Worm (Caenorhabditis elegans) whole organism, L1 larva: ENCODE data around the gene raga-1.
A peak's percentile ranks its signal among the peaks of the same experiment; 100 is the strongest.

Experiments
- C04F5.9 ChIP-seq: sonication (generic microtip); optimal IDR thresholded peaks from 2 replicates; lab custom pipeline; 2016; ENCODE audit warnings: missing genetic modification characterization, missing compliant biosample characterization
- C16A3.4 ChIP-seq: fragments of 150-350 bp; optimal IDR thresholded peaks from 2 replicates; lab custom pipeline; 2014; ENCODE audit warnings: missing biosample characterization, missing genetic modification characterization
- C34B4.2 ChIP-seq: sonication (generic microtip); optimal IDR thresholded peaks from 2 replicates; lab custom pipeline; 2017; ENCODE audit warnings: mild to moderate bottlenecking, missing genetic modification characterization, missing compliant biosample characterization
- Y116A8C.19 ChIP-seq: sonication (generic microtip); optimal IDR thresholded peaks from 2 replicates; lab custom pipeline; 2016; ENCODE audit warnings: missing compliant biosample characterization, missing genetic modification characterization, borderline replicate concordance
- alr-1 ChIP-seq: fragments of 200-800 bp; sonication (Bioruptor generic); optimal IDR thresholded peaks from 2 replicates; lab custom pipeline; 2018; ENCODE audit warnings: borderline replicate concordance, mild to moderate bottlenecking, missing genetic modification characterization, missing compliant biosample characterization
- blmp-1 ChIP-seq: fragments of 150-350 bp; optimal IDR thresholded peaks from 2 replicates; lab custom pipeline; 2014; ENCODE audit warnings: missing biosample characterization, missing genetic modification characterization
- ceh-8 ChIP-seq: fragments of 200-800 bp; sonication (Bioruptor generic); optimal IDR thresholded peaks from 2 replicates; lab custom pipeline; 2018; ENCODE audit warnings: mild to moderate bottlenecking, missing genetic modification characterization, moderate library complexity, missing compliant biosample characterization
- ceh-82 ChIP-seq, 3 experiments: fragments of 150-350 bp in 1 of 3; sonication (generic microtip) in 2 of 3; optimal IDR thresholded peaks; 2 replicates each; lab custom pipeline; 2014 to 2017; ENCODE audit warnings: missing biosample characterization in 3 of 3, missing genetic modification characterization in 3 of 3
- efl-1 ChIP-seq, 4 experiments: fragments of 150-350 bp; optimal IDR thresholded peaks in 3 of 4; peaks in 1 of 4; 1 replicate in 1 of 4; 2 replicates in 3 of 4; lab custom pipeline; 2014; ENCODE audit warnings: missing biosample characterization in 2 of 4, missing genetic modification characterization in 2 of 4, missing genetic modification reagents in 2 of 4
- efl-3 ChIP-seq: fragments of 200-800 bp; sonication (Bioruptor generic); optimal IDR thresholded peaks from 2 replicates; lab custom pipeline; 2018; ENCODE audit warnings: mild to moderate bottlenecking, missing genetic modification characterization, missing compliant biosample characterization
- elt-2 ChIP-seq: sonication (generic microtip); optimal IDR thresholded peaks from 2 replicates; lab custom pipeline; 2016; ENCODE audit warnings: missing genetic modification characterization, mild to moderate bottlenecking, inconsistent platforms, missing compliant biosample characterization, missing genetic modification reagents
- elt-3 ChIP-seq, 6 experiments: fragments of 150-350 bp in 1 of 6; sonication (generic microtip); optimal IDR thresholded peaks; 2 replicates each; lab custom pipeline; 2017 to 2018; ENCODE audit warnings: missing biosample characterization in 6 of 6, missing genetic modification characterization in 6 of 6, inconsistent platforms in 1 of 6
- fkh-8 ChIP-seq: sonication (generic microtip); optimal IDR thresholded peaks from 2 replicates; lab custom pipeline; 2016; ENCODE audit warnings: mild to moderate bottlenecking, missing genetic modification characterization, missing compliant biosample characterization
- fos-1 ChIP-seq: fragments of 150-350 bp; optimal IDR thresholded peaks from 2 replicates; lab custom pipeline; 2014; ENCODE audit warnings: missing biosample characterization, missing genetic modification characterization
- irx-1 ChIP-seq: sonication (generic microtip); optimal IDR thresholded peaks from 2 replicates; lab custom pipeline; 2016; ENCODE audit warnings: missing genetic modification characterization, missing compliant biosample characterization
- lin-13 ChIP-seq: fragments of 150-350 bp; optimal IDR thresholded peaks from 2 replicates; lab custom pipeline; 2014; ENCODE audit warnings: missing biosample characterization, missing genetic modification reagents, missing genetic modification characterization
- lin-14 ChIP-seq: fragments of 200-800 bp; sonication (Bioruptor generic); optimal IDR thresholded peaks from 2 replicates; lab custom pipeline; 2018; ENCODE audit warnings: mild to moderate bottlenecking, missing genetic modification characterization, moderate library complexity, missing compliant biosample characterization
- lin-39 ChIP-seq: fragments of 150-350 bp; optimal IDR thresholded peaks from 2 replicates; lab custom pipeline; 2014; ENCODE audit warnings: missing biosample characterization, missing genetic modification reagents, missing genetic modification characterization
- lsy-2 ChIP-seq, 2 experiments: fragments of 150-350 bp; optimal IDR thresholded peaks; 2 replicates each; lab custom pipeline; 2014; ENCODE audit warnings: missing biosample characterization in 2 of 2, missing genetic modification characterization in 2 of 2
- nhr-11 ChIP-seq: fragments of 150-350 bp; optimal IDR thresholded peaks from 2 replicates; lab custom pipeline; 2014; ENCODE audit warnings: missing biosample characterization, missing genetic modification characterization
- nhr-20 ChIP-seq: sonication (generic microtip); optimal IDR thresholded peaks from 2 replicates; lab custom pipeline; 2016; ENCODE audit warnings: mild to moderate bottlenecking, missing genetic modification characterization, missing compliant biosample characterization
- nhr-85 ChIP-seq: sonication (generic microtip); peaks from one replicate; lab custom pipeline; 2016; ENCODE audit warnings: missing genetic modification characterization, inconsistent platforms, missing compliant biosample characterization
- pqm-1 ChIP-seq: sonication (generic microtip); optimal IDR thresholded peaks from 3 replicates; lab custom pipeline; 2017; ENCODE audit warnings: missing biosample characterization, missing genetic modification characterization
- skn-1 ChIP-seq: fragments of 150-350 bp; optimal IDR thresholded peaks from 2 replicates; lab custom pipeline; 2014; ENCODE audit warnings: missing biosample characterization, missing genetic modification characterization
- tlp-1 ChIP-seq: fragments of 150-350 bp; optimal IDR thresholded peaks from 2 replicates; lab custom pipeline; 2014; ENCODE audit warnings: missing biosample characterization, missing genetic modification characterization
- unc-30 ChIP-seq: sonication (generic microtip); optimal IDR thresholded peaks from 2 replicates; lab custom pipeline; 2017; ENCODE audit warnings: missing biosample characterization, missing genetic modification characterization
- xbp-1 ChIP-seq: sonication (generic microtip); optimal IDR thresholded peaks from 2 replicates; lab custom pipeline; 2016; ENCODE audit warnings: missing genetic modification characterization, missing compliant biosample characterization
- ztf-4 ChIP-seq: fragments of 150-350 bp; optimal IDR thresholded peaks from 2 replicates; lab custom pipeline; 2014; ENCODE audit warnings: missing biosample characterization, missing genetic modification characterization

The raga-1 gene

ce11 chrII:11335670-11336069 is 34.5 kb downstream of the raga-1 start (continued):
- peak in 1 of 2 experiments; percentile 22 for TF ChIP-seq lsy-2 (tag; optimal IDR thresholded peaks at IDR 0.05; lab: Kevin White, UChicago)
- TF ChIP-seq ceh-8 (GFP tag; lab: Kevin White, UChicago), result no peak
- TF ChIP-seq, all 84 proteins: peak for 7

DNA sequence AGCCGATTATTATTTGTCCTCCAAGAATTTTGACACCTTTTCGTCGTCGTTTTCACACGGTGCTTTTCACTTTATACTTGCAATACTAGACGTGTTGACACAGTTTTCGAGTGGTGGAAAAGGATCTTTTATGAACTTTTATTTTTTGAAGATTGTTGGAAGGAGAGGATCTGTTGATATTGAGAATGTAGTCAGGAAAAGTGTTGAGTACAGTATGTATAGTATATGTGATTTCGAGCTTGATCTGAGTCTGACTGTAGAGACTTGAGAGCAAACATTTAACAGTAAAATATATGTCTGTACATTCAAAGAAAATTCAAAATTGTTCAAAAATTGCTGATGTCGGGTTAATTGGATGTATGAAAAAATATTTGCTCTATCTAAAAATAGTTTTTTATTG is 35.0 kb downstream of the raga-1 start:
- TF ChIP-seq elt-3 (tag; optimal IDR thresholded peaks at IDR 0.05; lab: Kevin White, UChicago), result no peak

DNA sequence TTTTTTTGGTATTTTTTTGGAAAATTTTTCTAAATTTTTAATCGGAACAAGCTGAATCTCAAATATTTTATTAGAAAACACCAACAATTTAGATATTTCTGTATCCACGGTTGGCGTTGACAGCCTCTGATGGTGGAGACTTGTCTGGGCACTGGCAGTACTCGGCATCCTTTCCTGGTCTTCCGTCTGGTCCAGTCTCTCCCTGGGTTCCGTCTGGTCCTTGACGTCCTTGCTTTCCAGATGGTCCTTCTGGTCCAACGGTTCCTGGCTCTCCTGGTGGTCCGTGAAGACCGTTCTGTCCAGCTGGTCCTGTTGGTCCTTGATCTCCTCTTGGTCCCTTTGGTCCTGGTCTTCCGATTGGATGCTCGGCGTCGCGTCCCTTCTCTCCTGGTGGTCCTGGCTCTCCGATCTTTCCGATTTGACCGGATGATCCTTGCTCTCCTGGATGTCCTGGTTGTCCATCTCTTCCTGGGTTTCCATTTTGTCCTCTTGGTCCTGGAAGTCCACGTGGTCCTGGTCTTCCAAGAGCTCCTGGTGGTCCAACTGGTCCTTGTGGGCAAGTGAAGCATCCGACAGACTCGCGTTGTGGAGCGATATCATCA is 35.6 kb downstream of the raga-1 start:
- TF ChIP-seq xbp-1 (tag; lab: Kevin White, UChicago) (no peak), elt-2 (tag; lab: Kevin White, UChicago) (no peak), blmp-1 (tag; lab: Kevin White, UChicago) (no peak), tlp-1 (tag; lab: Kevin White, UChicago) (no peak), C34B4.2 (tag; lab: Kevin White, UChicago) (no peak), alr-1 (tag; lab: Kevin White, UChicago) (no peak), lin-39 (tag; lab: Kevin White, UChicago) (no peak), lin-14 (GFP tag; lab: Kevin White, UChicago) (no peak), nhr-20 (tag; lab: Kevin White, UChicago) (no peak), Y116A8C.19 (tag; lab: Kevin White, UChicago) (no peak), pqm-1 (tag; lab: Kevin White, UChicago) (no peak), fos-1 (tag; lab: Kevin White, UChicago) (no peak), unc-30 (tag; lab: Kevin White, UChicago) (no peak), nhr-85 (tag; lab: Kevin White, UChicago) (no peak), nhr-11 (no peak), efl-3 (GFP tag; lab: Kevin White, UChicago) (no peak)

DNA sequence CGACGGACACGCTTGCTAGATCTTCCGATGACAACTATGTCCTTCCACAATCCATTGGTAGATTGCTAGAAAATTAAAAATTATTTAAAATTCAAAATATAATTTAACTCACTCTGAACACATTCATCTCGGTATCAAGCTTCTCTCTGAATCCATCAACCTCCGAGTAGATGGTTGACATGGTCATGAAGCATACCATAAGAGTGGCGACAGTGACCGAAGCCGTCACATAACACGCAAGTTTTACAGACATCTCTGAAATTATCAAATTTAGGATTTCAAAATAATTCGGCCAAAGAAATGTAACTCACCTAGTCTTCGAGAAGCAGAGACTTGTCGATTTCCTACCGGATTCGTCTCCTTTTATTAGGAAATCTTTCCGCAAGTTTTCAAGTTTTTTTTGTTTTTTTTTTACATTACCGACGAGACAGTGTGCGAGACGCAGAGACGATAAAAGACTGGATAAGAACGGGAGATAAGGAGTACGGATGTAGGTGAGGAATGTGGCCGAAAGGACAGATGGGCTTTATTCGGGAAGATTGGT is 36.4 kb downstream of the raga-1 start, which contains the start of gene sqt-1:
Gene sqt-1 (minus strand): TSS at position 341 of the 544 bp plus-strand sequence.
- TF ChIP-seq blmp-1 (tag; lab: Kevin White, UChicago) (peak; percentile 48), C16A3.4 (tag; lab: Kevin White, UChicago) (no peak), skn-1 (tag; lab: Kevin White, UChicago) (no peak)

DNA sequence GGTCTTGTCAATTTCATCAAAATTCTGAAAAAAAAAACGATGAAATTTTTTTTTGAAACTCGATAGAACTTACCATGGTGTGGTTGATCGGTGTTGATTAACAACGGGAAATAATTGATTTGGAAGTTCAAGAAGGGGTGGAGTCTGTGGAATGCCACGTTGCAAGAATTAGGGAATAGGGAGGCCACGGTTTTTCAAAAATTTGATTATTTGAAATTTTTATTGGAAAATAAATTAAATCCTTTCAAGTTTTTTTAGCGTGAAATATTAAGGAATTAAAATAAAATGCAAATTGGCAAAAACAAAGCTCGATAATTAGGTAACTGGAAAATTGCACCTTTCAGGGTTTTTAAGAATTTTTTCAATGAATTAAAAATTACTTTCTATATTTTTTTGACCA is 38.3 kb downstream of the raga-1 start, which contains the start of gene rmd-3:
Gene rmd-3 (minus strand): TSS at position 101 of the 400 bp plus-strand sequence.
- TF ChIP-seq ceh-82 (tag; optimal IDR thresholded peaks at IDR 0.05; lab: Kevin White, UChicago) (no peak), nhr-11 (no peak)

- TF ChIP-seq lin-13 (GFP tag; lab: Kevin White, UChicago) (no peak), skn-1 (tag; lab: Kevin White, UChicago) (no peak), irx-1 (no peak), fkh-8 (tag; lab: Kevin White, UChicago) (peak; percentile 28), efl-1 (optimal IDR thresholded peaks at IDR 0.05; lab: Kevin White, UChicago) (no peak), efl-1 (GFP tag; optimal IDR thresholded peaks at IDR 0.05 in 1 of 2; lab: Kevin White, UChicago) (peak in 1 of 2 experiments; percentile 78)
Observed at ce11 chrII:11343300-11343869, 42.2 kb downstream of the raga-1 start, which contains the start of gene lgc-20. TSS of gene lgc-20 (minus strand) at chrII:11343610.

DNA sequence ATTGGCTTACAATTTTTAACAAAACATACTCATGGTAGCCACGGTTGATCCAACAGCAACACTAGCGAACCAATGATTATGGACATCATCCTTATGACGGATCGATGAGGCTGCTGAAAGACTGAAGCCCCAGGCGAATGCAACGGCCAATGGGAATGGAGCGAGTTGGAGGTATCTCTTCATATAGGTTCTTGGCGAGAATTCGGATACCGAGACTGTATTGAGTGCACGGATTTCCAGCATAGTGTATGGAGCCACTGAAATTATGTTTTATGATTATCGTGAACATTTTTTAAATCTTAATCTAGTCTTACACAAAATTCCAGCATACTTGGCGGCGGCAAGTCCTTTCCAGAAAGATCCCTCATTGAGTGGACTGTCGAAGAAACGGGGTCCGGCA is 43.4 kb downstream of the raga-1 start:
- TF ChIP-seq C04F5.9 (no peak), tlp-1 (tag; lab: Kevin White, UChicago) (no peak), ztf-4 (tag; lab: Kevin White, UChicago) (no peak)
